Worm (Caenorhabditis elegans): ENCODE data around the gene oac-40.

ce11 chrV:9044871-9045270 lies 28.3 kb downstream of the oac-40 start, which contains the start of gene nhr-30:
- TF ChIP-seq ztf-23 (GFP tag; IDR thresholded peaks at IDR 0.05) (no peak), flt-1 (GFP tag; IDR thresholded peaks at IDR 0.05) (no peak), med-1 (GFP tag; optimal IDR thresholded peaks at IDR 0.05; ENCODE audit: insufficient read depth) (no peak), tab-1 (GFP tag; IDR thresholded peaks at IDR 0.05) (no peak), T22C8.4 (GFP tag; IDR thresholded peaks at IDR 0.05) (no peak), klf-2 (GFP tag; conservative IDR thresholded peaks at IDR 0.05) (no peak), cog-1 (tag; optimal IDR thresholded peaks at IDR 0.05) (no peak), ztf-29 (GFP tag; IDR thresholded peaks at IDR 0.05) (no peak)

Data from whole organism, midembryonic.